Fruit fly (Drosophila melanogaster) S2 (cell line): Measurements from ENCODE around the gene Ndfip.

Source experiments
- CG8478 ChIP-seq: fragments of >200 bp; optimal IDR thresholded peaks from 2 replicates; lab custom pipeline; 2018
- CTCF ChIP-seq, 2 experiments: fragments of >200 bp; optimal IDR thresholded peaks; 2 replicates each; lab custom pipeline; 2018

dm6 chr3L:17646637-17647036 lies 7.4 kb downstream of the Ndfip start, which contains the start of gene CG43085:
- TF ChIP-seq CTCF (optimal IDR thresholded peaks at IDR 0.05; lab: Kevin White, UChicago) = no peak
- no peak for TF ChIP-seq CG8478 (lab: Kevin White, UChicago)
